Fruit fly (Drosophila melanogaster) whole organism, embryonic: ENCODE measurements around the gene Alp10.

ENCODE experiments used
- Awh ChIP-seq: fragments of 200-800 bp; sonication (Bioruptor generic); IDR thresholded peaks from 2 replicates; pipeline ENCODE4, ENCODE4 v1.3.6; 2022; ENCODE audit warnings: missing biosample characterization, missing genetic modification characterization
- Blimp-1 ChIP-seq: fragments of 200-800 bp; sonication (Bioruptor generic); optimal IDR thresholded peaks from 3 replicates; lab custom pipeline; 2018; ENCODE audit warnings: missing biosample characterization, missing genetic modification characterization, mild to moderate bottlenecking, moderate library complexity, missing genetic modification reagents
- CG10267 ChIP-seq: fragments of 200-800 bp; sonication (Bioruptor generic); optimal IDR thresholded peaks from 2 replicates; lab custom pipeline; 2018; ENCODE audit warnings: missing biosample characterization, mild to moderate bottlenecking, missing genetic modification characterization, moderate library complexity
- CG10462 ChIP-seq: fragments of 200-800 bp; sonication (Bioruptor generic); optimal IDR thresholded peaks from 2 replicates; lab custom pipeline; 2016; ENCODE audit warnings: missing biosample characterization, missing genetic modification characterization
- CG12744 ChIP-seq: fragments of 200-800 bp; sonication (Bioruptor generic); optimal IDR thresholded peaks from 2 replicates; lab custom pipeline; 2016; ENCODE audit warnings: missing biosample characterization, missing genetic modification characterization
- CG15479 ChIP-seq: fragments of 200-800 bp; sonication (Bioruptor generic); optimal IDR thresholded peaks from 3 replicates; lab custom pipeline; 2019; ENCODE audit warnings: missing biosample characterization, mild to moderate bottlenecking, missing genetic modification characterization, moderate library complexity
- CG16779 ChIP-seq: fragments of 200-800 bp; sonication (Bioruptor generic); IDR thresholded peaks from 2 replicates; pipeline ENCODE4 v1.3.6; 2022; ENCODE audit warnings: missing biosample characterization, missing genetic modification characterization
- CG17359 ChIP-seq: fragments of 200-800 bp; sonication (Bioruptor generic); optimal IDR thresholded peaks from 3 replicates; lab custom pipeline; 2018; ENCODE audit warnings: missing biosample characterization, mild to moderate bottlenecking, missing genetic modification characterization, moderate library complexity
- CG2116 ChIP-seq: fragments of 200-800 bp; sonication (Bioruptor generic); optimal IDR thresholded peaks from 3 replicates; lab custom pipeline; 2018; ENCODE audit warnings: missing biosample characterization, mild to moderate bottlenecking, missing genetic modification characterization
- CG2199 ChIP-seq: fragments of 200-800 bp; sonication (Bioruptor generic); IDR thresholded peaks from 3 replicates; pipeline ENCODE4 v1.3.6; 2022; ENCODE audit warnings: missing biosample characterization, missing genetic modification characterization
- CG3065 ChIP-seq: fragments of 200-800 bp; sonication (Bioruptor generic); optimal IDR thresholded peaks from 2 replicates; lab custom pipeline; 2016; ENCODE audit warnings: missing biosample characterization, missing genetic modification characterization
- CG4854 ChIP-seq: fragments of 200-800 bp; sonication (Bioruptor generic); optimal IDR thresholded peaks from 2 replicates; lab custom pipeline; 2016; ENCODE audit warnings: missing biosample characterization, missing genetic modification characterization, inconsistent platforms
- CG6854 ChIP-seq: fragments of 200-800 bp; sonication (Bioruptor generic); optimal IDR thresholded peaks from 3 replicates; lab custom pipeline; 2017; ENCODE audit warnings: missing biosample characterization, mild to moderate bottlenecking, missing genetic modification characterization
- CG7839 ChIP-seq: fragments of 200-800 bp; sonication (Bioruptor generic); optimal IDR thresholded peaks from 3 replicates; lab custom pipeline; 2018; ENCODE audit warnings: missing biosample characterization, mild to moderate bottlenecking, missing genetic modification characterization, moderate library complexity
- CG9215 ChIP-seq: fragments of 200-800 bp; sonication (Bioruptor generic); IDR thresholded peaks from 2 replicates; pipeline ENCODE4 v1.3.6; 2022; ENCODE audit warnings: missing biosample characterization, missing genetic modification characterization
- Camta ChIP-seq: fragments of 200-800 bp; sonication (Bioruptor generic); optimal IDR thresholded peaks from 2 replicates; lab custom pipeline; 2016; ENCODE audit warnings: missing biosample characterization, missing genetic modification characterization
- D19A ChIP-seq: fragments of 200-800 bp; optimal IDR thresholded peaks from 3 replicates; lab custom pipeline; 2019; ENCODE audit warnings: missing biosample characterization, mild to moderate bottlenecking, missing genetic modification characterization, moderate library complexity
- Deaf1 ChIP-seq: fragments of 200-800 bp; optimal IDR thresholded peaks from 3 replicates; lab custom pipeline; 2019; ENCODE audit warnings: missing biosample characterization, mild to moderate bottlenecking, missing genetic modification characterization, moderate library complexity
- Dfd ChIP-seq, 2 experiments: fragments of >200 bp; optimal IDR thresholded peaks; 2 replicates each; lab custom pipeline; 2017; ENCODE audit warnings: missing biosample characterization in 2 of 2, missing genetic modification characterization in 2 of 2
- Dref ChIP-seq: fragments of 200-800 bp; sonication (Bioruptor generic); IDR thresholded peaks from 2 replicates; pipeline ENCODE4 v1.3.6; 2022; ENCODE audit warnings: missing biosample characterization, missing genetic modification characterization
- Eip74EF ChIP-seq, 2 experiments: fragments of 200-800 bp in 1 of 2; fragments of >200 bp in 1 of 2; sonication (Bioruptor generic) in 1 of 2; optimal IDR thresholded peaks; 2 replicates each; lab custom pipeline; 2017 to 2019; ENCODE audit warnings: missing biosample characterization in 2 of 2, missing genetic modification characterization in 2 of 2, mild to moderate bottlenecking in 1 of 2, moderate library complexity in 1 of 2
- Elba2 ChIP-seq: fragments of 200-800 bp; sonication (Bioruptor generic); optimal IDR thresholded peaks from 3 replicates; lab custom pipeline; 2016; ENCODE audit warnings: missing biosample characterization, missing genetic modification characterization
- Hsf ChIP-seq: fragments of 200-800 bp; sonication (Bioruptor generic); optimal IDR thresholded peaks from 3 replicates; lab custom pipeline; 2016; ENCODE audit warnings: missing biosample characterization, missing genetic modification characterization
- Lhr ChIP-seq: fragments of 200-800 bp; sonication (Bioruptor generic); optimal IDR thresholded peaks from 3 replicates; lab custom pipeline; 2017; ENCODE audit warnings: mild to moderate bottlenecking, missing biosample characterization, missing genetic modification reagents, missing genetic modification characterization
- Lim3 ChIP-seq: fragments of 200-800 bp; sonication (Bioruptor generic); IDR thresholded peaks from 2 replicates; pipeline ENCODE4 v1.3.6; 2022; ENCODE audit warnings: missing biosample characterization, missing genetic modification characterization
- MESR4 ChIP-seq: fragments of 200-800 bp; sonication (Bioruptor generic); optimal IDR thresholded peaks from 2 replicates; lab custom pipeline; 2018; ENCODE audit warnings: missing biosample characterization, mild to moderate bottlenecking, missing genetic modification characterization, moderate library complexity
- NC2α ChIP-seq: fragments of 200-800 bp; sonication (Bioruptor generic); optimal IDR thresholded peaks from 2 replicates; lab custom pipeline; 2016; ENCODE audit warnings: missing biosample characterization, missing genetic modification characterization
- Neu2 ChIP-seq: fragments of 200-800 bp; sonication (Bioruptor generic); optimal IDR thresholded peaks from 3 replicates; lab custom pipeline; 2016; ENCODE audit warnings: missing biosample characterization, missing genetic modification characterization, borderline replicate concordance
- Pdp1 ChIP-seq, 2 experiments: fragments of 200-800 bp; sonication (Bioruptor generic); optimal IDR thresholded peaks; 3 replicates each; lab custom pipeline; 2016; ENCODE audit warnings: missing biosample characterization in 2 of 2, missing genetic modification characterization in 2 of 2, mild to moderate bottlenecking in 1 of 2, moderate library complexity in 1 of 2
- Sox102F ChIP-seq: fragments of 200-800 bp; sonication (Bioruptor generic); optimal IDR thresholded peaks from 2 replicates; lab custom pipeline; 2018; ENCODE audit warnings: missing biosample characterization, mild to moderate bottlenecking, missing genetic modification characterization, moderate library complexity
- Sry-β ChIP-seq: fragments of 200-800 bp; sonication (Bioruptor generic); optimal IDR thresholded peaks from 2 replicates; lab custom pipeline; 2018; ENCODE audit warnings: missing biosample characterization, mild to moderate bottlenecking, missing genetic modification characterization, moderate library complexity
- Stat92E ChIP-seq, 3 experiments: fragments of >200 bp in 2 of 3; fragments of 200-800 bp in 1 of 3; sonication (Bioruptor generic) in 1 of 3; optimal IDR thresholded peaks; 2 replicates each; lab custom pipeline; 2017 to 2019; ENCODE audit warnings: missing biosample characterization in 3 of 3, missing genetic modification characterization in 3 of 3, mild to moderate bottlenecking in 1 of 3, moderate library complexity in 1 of 3
- Usf ChIP-seq: fragments of 200-800 bp; sonication (Bioruptor generic); optimal IDR thresholded peaks from 2 replicates; lab custom pipeline; 2017; ENCODE audit warnings: missing genotype, missing biosample characterization, missing genetic modification characterization
- bbx ChIP-seq: fragments of 200-800 bp; sonication (Bioruptor generic); IDR thresholded peaks from 2 replicates; pipeline ENCODE4 v1.3.6; 2022; ENCODE audit warnings: missing biosample characterization, missing genetic modification characterization; ENCODE audit not compliant: partially characterized antibody
- caup ChIP-seq: fragments of 200-800 bp; sonication (Bioruptor generic); optimal IDR thresholded peaks from 3 replicates; lab custom pipeline; 2017; ENCODE audit warnings: missing biosample characterization, mild to moderate bottlenecking, missing genetic modification characterization, moderate library complexity; ENCODE audit not compliant: severe bottlenecking
- cg ChIP-seq: fragments of 200-800 bp; sonication (Bioruptor generic); optimal IDR thresholded peaks from 3 replicates; lab custom pipeline; 2019; ENCODE audit warnings: missing biosample characterization, mild to moderate bottlenecking, missing genetic modification characterization, moderate library complexity
- disco-r ChIP-seq: fragments of 200-800 bp; sonication (Bioruptor generic); optimal IDR thresholded peaks from 2 replicates; lab custom pipeline; 2016; ENCODE audit warnings: missing biosample characterization, missing genetic modification characterization
- esg ChIP-seq: fragments of 200-800 bp; sonication (Bioruptor generic); conservative IDR thresholded peaks from 2 replicates; pipeline ENCODE4 v1.3.6; 2022; ENCODE audit warnings: missing biosample characterization, missing genetic modification characterization
- fd102C ChIP-seq: fragments of 200-800 bp; sonication (Bioruptor generic); optimal IDR thresholded peaks from 2 replicates; lab custom pipeline; 2018; ENCODE audit warnings: missing biosample characterization, mild to moderate bottlenecking, missing genetic modification characterization, moderate library complexity
- ftz-f1 ChIP-seq: fragments of 200-800 bp; sonication (Bioruptor generic); optimal IDR thresholded peaks from 2 replicates; lab custom pipeline; 2016; ENCODE audit warnings: missing biosample characterization, missing genetic modification characterization
- gce ChIP-seq: fragments of 200-800 bp; sonication (Bioruptor generic); IDR thresholded peaks from 3 replicates; pipeline ENCODE4 v1.3.6; 2022; ENCODE audit warnings: missing biosample characterization, missing genetic modification characterization
- gcm2 ChIP-seq: fragments of 200-800 bp; sonication (Bioruptor generic); optimal IDR thresholded peaks from 2 replicates; lab custom pipeline; 2016; ENCODE audit warnings: missing biosample characterization, missing genetic modification characterization
- gem ChIP-seq: fragments of 200-800 bp; sonication (Bioruptor generic); optimal IDR thresholded peaks from 2 replicates; lab custom pipeline; 2019; ENCODE audit warnings: missing biosample characterization, mild to moderate bottlenecking, missing genetic modification characterization, moderate library complexity
- jing ChIP-seq: fragments of 200-800 bp; sonication (Bioruptor generic); optimal IDR thresholded peaks from 2 replicates; lab custom pipeline; 2018; ENCODE audit warnings: missing biosample characterization, mild to moderate bottlenecking, missing genetic modification characterization
- maf-S ChIP-seq: fragments of 200-800 bp; sonication (Bioruptor generic); optimal IDR thresholded peaks from 2 replicates; lab custom pipeline; 2016; ENCODE audit warnings: missing biosample characterization, missing genetic modification characterization
- pzg ChIP-seq: fragments of 200-800 bp; sonication (Bioruptor generic); optimal IDR thresholded peaks from 3 replicates; lab custom pipeline; 2018; ENCODE audit warnings: missing biosample characterization, mild to moderate bottlenecking, missing genetic modification characterization, moderate library complexity
- rib ChIP-seq: fragments of 200-800 bp; sonication (Bioruptor generic); IDR thresholded peaks from 2 replicates; pipeline ENCODE4 v1.3.6; 2022; ENCODE audit warnings: missing biosample characterization, missing genetic modification characterization
- sd ChIP-seq: fragments of 200-800 bp; sonication (Bioruptor generic); optimal IDR thresholded peaks from 3 replicates; lab custom pipeline; 2018; ENCODE audit warnings: missing biosample characterization, mild to moderate bottlenecking, missing genetic modification characterization, moderate library complexity
- slou ChIP-seq: fragments of 200-800 bp; sonication (Bioruptor generic); optimal IDR thresholded peaks from 3 replicates; lab custom pipeline; 2016; ENCODE audit warnings: missing biosample characterization, missing genetic modification characterization
- tx ChIP-seq: fragments of 200-800 bp; sonication (Bioruptor generic); optimal IDR thresholded peaks from 2 replicates; lab custom pipeline; 2016; ENCODE audit warnings: missing biosample characterization, missing genetic modification characterization
- usp ChIP-seq: fragments of >200 bp; optimal IDR thresholded peaks from 2 replicates; lab custom pipeline; 2017; ENCODE audit warnings: missing biosample characterization, missing genetic modification characterization
- vfl ChIP-seq: fragments of 200-800 bp; sonication (Bioruptor generic); optimal IDR thresholded peaks from 2 replicates; lab custom pipeline; 2016; ENCODE audit warnings: missing biosample characterization, missing genetic modification characterization
- vvl ChIP-seq: fragments of 200-800 bp; sonication (Bioruptor generic); IDR thresholded peaks from 2 replicates; pipeline ENCODE4 v1.3.6; 2022; ENCODE audit warnings: missing biosample characterization, missing genetic modification characterization

Alp10 gene

DNA sequence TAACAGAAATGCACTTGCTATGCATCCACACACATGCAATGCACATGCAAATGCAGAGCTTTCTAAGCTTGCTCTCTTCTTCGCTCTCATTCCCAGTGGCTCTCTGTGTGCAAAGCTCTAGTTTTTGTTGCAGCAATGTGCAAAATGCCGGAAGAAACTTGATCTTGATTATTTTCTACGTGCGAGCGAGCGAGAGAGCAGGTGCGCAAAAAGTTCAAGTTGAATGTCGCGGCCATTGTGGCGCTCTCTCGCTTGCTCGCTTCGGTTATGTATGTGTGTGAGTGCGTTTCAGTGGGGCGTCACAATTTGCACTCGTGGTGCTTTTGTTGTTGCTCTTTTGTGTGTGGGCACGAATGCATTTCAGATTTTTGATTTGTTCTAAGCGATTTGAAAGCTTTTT, 15.5 kb upstream of the Alp10 start (continued):
- TF ChIP-seq rib: peak; percentile 36; the same call in 1 of the 2 replicates
- TF ChIP-seq Sry-β (GFP tag; lab: Kevin White, UChicago): no peak
- no peak for TF ChIP-seq maf-S (GFP tag; lab: Kevin White, UChicago)
- no peak for TF ChIP-seq Usf (GFP tag; lab: Kevin White, UChicago)
- TF ChIP-seq vvl (GFP tag; lab: Robert Waterston, UW): peak; percentile 15; the same call in 1 of the 2 replicates
- peak; percentile 8 for TF ChIP-seq ftz-f1 (GFP tag; lab: Kevin White, UChicago)
- TF ChIP-seq CG12744: no peak
- TF ChIP-seq Camta (GFP tag; lab: Kevin White, UChicago): no peak
- TF ChIP-seq Blimp-1 (GFP tag; lab: Kevin White, UChicago): peak; percentile 16
- peak; percentile 37 for TF ChIP-seq cg (GFP tag; lab: Kevin White, UChicago)
- no peak for TF ChIP-seq bbx (GFP tag; lab: Robert Waterston, UW)
- peak; percentile 49 for TF ChIP-seq sd
- no peak for TF ChIP-seq Sox102F (GFP tag; lab: Kevin White, UChicago)
- TF ChIP-seq caup: no peak
- TF ChIP-seq jing: no peak
- peak; percentile 33 for TF ChIP-seq Deaf1 (tag; lab: Kevin White, UChicago)
- TF ChIP-seq Stat92E (GFP tag; optimal IDR thresholded peaks at IDR 0.05; lab: Kevin White, UChicago): no peak
- no peak for TF ChIP-seq pzg (GFP tag; lab: Kevin White, UChicago)
- TF ChIP-seq disco-r (GFP tag; lab: Kevin White, UChicago): no peak
- no peak for TF ChIP-seq Dfd (GFP tag; optimal IDR thresholded peaks at IDR 0.05; lab: Kevin White, UChicago)
- TF ChIP-seq NC2α (GFP tag; lab: Kevin White, UChicago): no peak
- no peak for TF ChIP-seq CG3065 (GFP tag; lab: Kevin White, UChicago)
- no peak for TF ChIP-seq CG4854
- no peak for TF ChIP-seq vfl
- TF ChIP-seq CG2116 (GFP tag; lab: Kevin White, UChicago): no peak
- no peak for TF ChIP-seq CG10267
- no peak for TF ChIP-seq D19A (tag; lab: Kevin White, UChicago)
- TF ChIP-seq CG9215 (GFP tag; lab: Robert Waterston, UW): no peak
- TF ChIP-seq Eip74EF (GFP tag; optimal IDR thresholded peaks at IDR 0.05; lab: Kevin White, UChicago): peak in 1 of 2 experiments; percentile 84
- no peak for TF ChIP-seq Lhr (GFP tag; lab: Kevin White, UChicago)
- no peak for TF ChIP-seq MESR4 (GFP tag; lab: Kevin White, UChicago)
- TF ChIP-seq tx (GFP tag; lab: Kevin White, UChicago): no peak
- no peak for TF ChIP-seq Lim3 (GFP tag; lab: Robert Waterston, UW)
- no peak for TF ChIP-seq Dref
- TF ChIP-seq fd102C (GFP tag; lab: Kevin White, UChicago): no peak
- TF ChIP-seq CG15479 (GFP tag; lab: Kevin White, UChicago): no peak
- TF ChIP-seq CG17359 (tag; lab: Kevin White, UChicago): no peak

DNA sequence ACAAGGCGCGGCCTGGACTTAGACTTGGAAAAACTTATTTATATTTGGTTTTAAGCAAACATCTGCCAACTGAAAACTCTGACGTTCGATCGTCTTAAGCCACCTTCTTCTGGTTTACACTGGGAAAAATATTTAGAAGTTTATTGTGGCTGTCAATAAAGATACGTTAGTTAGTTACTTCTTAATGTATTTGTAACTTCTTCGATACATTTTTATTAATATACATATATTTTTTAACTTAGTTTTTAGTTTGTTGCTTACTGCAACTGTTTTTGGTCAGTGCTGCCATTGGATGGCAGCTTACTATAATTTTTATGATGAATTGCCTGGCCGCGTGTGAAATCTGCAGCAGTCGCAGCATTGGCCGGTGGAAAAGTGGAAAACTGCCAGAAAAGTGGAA, 14.4 kb upstream of the Alp10 start:
- no peak for TF ChIP-seq CG10462 (GFP tag; lab: Kevin White, UChicago)
- TF ChIP-seq slou (GFP tag; lab: Kevin White, UChicago): no peak
- no peak for TF ChIP-seq gce (GFP tag; lab: Robert Waterston, UW)
- TF ChIP-seq esg (GFP tag; lab: Robert Waterston, UW): no peak
- TF ChIP-seq CG7839 (tag; lab: Kevin White, UChicago): peak; percentile 46
- TF ChIP-seq Neu2: no peak
- no peak for TF ChIP-seq Elba2 (GFP tag; lab: Kevin White, UChicago)
- TF ChIP-seq Pdp1 (GFP tag; optimal IDR thresholded peaks at IDR 0.05; lab: Kevin White, UChicago): no peak
- no peak for TF ChIP-seq CG6854 (GFP tag; lab: Kevin White, UChicago)
- no peak for TF ChIP-seq CG2199
- no peak for TF ChIP-seq Hsf
- TF ChIP-seq gem (tag; lab: Kevin White, UChicago): peak; percentile 64
- no peak for TF ChIP-seq usp (GFP tag; lab: Kevin White, UChicago)
- no peak for TF ChIP-seq gcm2 (GFP tag; lab: Kevin White, UChicago)
- TF ChIP-seq Awh: no peak
- TF ChIP-seq CG16779 (GFP tag; lab: Robert Waterston, UW): no peak
